Worm (Caenorhabditis elegans) whole organism, early embryonic: ENCODE results near the gene C23F12.9.

Source experiments
- ama-1 ChIP-seq: fragments of 150-350 bp; optimal IDR thresholded peaks from 2 replicates; lab custom pipeline; 2014
- pes-1 ChIP-seq: fragments of 200-800 bp; sonication (Bioruptor generic); IDR thresholded peaks from 2 replicates; pipeline ENCODE4 v1.3.6; 2022; ENCODE audit warnings: missing genetic modification reagents, missing genetic modification characterization, missing compliant biosample characterization

DNA sequence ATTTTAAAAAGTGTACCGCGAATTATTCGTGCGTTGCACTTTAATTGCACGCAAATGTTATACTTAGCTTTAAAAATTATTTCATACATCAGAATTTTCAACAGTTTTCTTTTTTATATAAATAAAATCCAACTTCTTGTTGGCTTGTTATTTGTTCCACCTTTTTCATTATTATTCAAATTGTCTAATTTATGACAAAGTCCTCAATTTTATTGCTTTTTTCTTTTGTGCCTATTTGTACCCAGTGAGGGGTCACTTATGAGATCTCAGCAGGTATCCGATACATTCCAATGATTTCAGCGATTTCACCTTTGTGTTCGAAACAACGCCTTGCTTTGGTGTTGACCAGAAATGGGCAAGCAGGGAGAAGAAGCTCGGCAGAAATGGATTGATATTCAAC is 3.6 kb downstream of the C23F12.9 start, which contains the start of gene fln-2:
- TF ChIP-seq ama-1 = no peak
- TF ChIP-seq pes-1 (GFP tag; lab: Robert Waterston, UW) = no peak
